Fruit fly (Drosophila melanogaster): ENCODE data around the gene Ama.

dm6 chr3R:6760755-6761647, 1.4 kb upstream of the Ama start:
- TF ChIP-seq pho (GFP tag; optimal IDR thresholded peaks at IDR 0.05) (no peak), CG17328 (GFP tag; IDR thresholded peaks at IDR 0.05) (no peak), Mrtf (GFP tag; IDR thresholded peaks at IDR 0.05) (no peak), Asciz (GFP tag; optimal IDR thresholded peaks at IDR 0.05) (no peak), CG2202 (tag; optimal IDR thresholded peaks at IDR 0.05) (no peak), HLH3B (GFP tag; IDR thresholded peaks at IDR 0.05) (no peak), gce (GFP tag; IDR thresholded peaks at IDR 0.05) (no peak), gem (tag; optimal IDR thresholded peaks at IDR 0.05) (peak; percentile 70), CG15601 (tag; optimal IDR thresholded peaks at IDR 0.05) (peak; percentile 22)

Data from whole organism, embryonic.